Fruit fly (Drosophila melanogaster): ENCODE results near the gene CG43373.

The CG43373 gene

DNA sequence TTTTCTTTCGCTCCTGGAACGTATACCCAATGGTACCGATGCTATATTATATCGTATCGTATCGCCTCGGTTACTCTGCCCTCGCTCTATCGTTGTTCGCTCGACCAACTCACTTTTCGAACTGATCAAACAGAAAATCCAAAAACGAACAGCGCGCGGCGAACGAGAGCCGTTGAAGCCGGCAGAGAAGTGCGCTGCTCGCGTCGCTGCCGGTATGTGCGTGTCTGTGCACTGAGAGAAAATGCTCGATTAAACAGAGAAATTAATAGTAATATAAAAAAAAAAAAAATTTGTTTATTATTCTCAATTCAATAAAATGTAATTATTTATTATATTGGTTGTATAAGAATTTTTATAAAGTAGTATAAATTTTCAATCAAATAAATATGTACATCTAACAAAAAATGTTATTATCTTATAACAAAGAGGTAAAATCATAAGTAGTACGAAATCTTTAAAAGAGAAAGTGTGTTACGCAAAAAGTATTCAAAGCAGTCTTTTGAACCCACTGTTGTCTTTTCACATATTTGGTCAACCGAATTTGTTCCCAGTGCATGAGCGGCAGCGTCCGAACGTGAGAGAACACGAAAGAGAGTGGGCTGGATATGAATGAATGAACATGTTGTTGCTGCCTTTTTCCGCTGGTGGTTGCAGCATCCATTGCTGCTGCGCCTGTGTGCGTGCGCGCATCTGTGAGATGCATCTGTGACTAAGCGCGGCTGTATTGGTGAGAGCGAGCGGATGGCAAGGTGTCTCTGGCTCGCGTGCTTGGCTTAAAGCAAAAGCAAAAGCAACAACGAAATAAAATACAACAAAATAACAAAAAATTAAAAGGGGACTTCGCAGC, 59.4 kb downstream of the CG43373 start, which contains the start of gene aos (continued):
- TF ChIP-seq CG2120 (GFP tag; optimal IDR thresholded peaks at IDR 0.05) (peak; percentile 60), slou (GFP tag; optimal IDR thresholded peaks at IDR 0.05) (peak; percentile 50), Hand (GFP tag; optimal IDR thresholded peaks at IDR 0.05) (peak; percentile 69), toy (GFP tag; IDR thresholded peaks at IDR 0.05) (no peak; the same call in 1 of the 2 replicates), NFAT (GFP tag; IDR thresholded peaks at IDR 0.05) (peak; percentile 46), CG10654 (GFP tag; optimal IDR thresholded peaks at IDR 0.05) (peak; percentile 86), jing (GFP tag; optimal IDR thresholded peaks at IDR 0.05) (peak; percentile 29), CG4854 (GFP tag; optimal IDR thresholded peaks at IDR 0.05) (peak; percentile 19), CG8089 (GFP tag; optimal IDR thresholded peaks at IDR 0.05) (no peak), CG1602 (GFP tag; optimal IDR thresholded peaks at IDR 0.05) (peak; percentile 91), CG15601 (tag; optimal IDR thresholded peaks at IDR 0.05) (peak; percentile 90), crp (GFP tag; optimal IDR thresholded peaks at IDR 0.05) (peak in 1 of 2 experiments; percentile 48), slbo (GFP tag; IDR thresholded peaks at IDR 0.05) (peak; percentile 82), CG6254 (GFP tag; optimal IDR thresholded peaks at IDR 0.05) (peak; percentile 90), ATbp (GFP tag; optimal IDR thresholded peaks at IDR 0.05) (peak; percentile 92), CG6813 (GFP tag; optimal IDR thresholded peaks at IDR 0.05) (peak; percentile 88), Doc2 (GFP tag; IDR thresholded peaks at IDR 0.05) (no peak), unpg (GFP tag; optimal IDR thresholded peaks at IDR 0.05) (peak; percentile 86), wor (GFP tag; IDR thresholded peaks at IDR 0.05) (peak; percentile 73), CG30020 (tag; optimal IDR thresholded peaks at IDR 0.05) (peak; percentile 81), Abd-B (GFP tag; optimal IDR thresholded peaks at IDR 0.05) (peak; percentile 57), ftz-f1 (GFP tag; optimal IDR thresholded peaks at IDR 0.05) (no peak), emc (GFP tag; optimal IDR thresholded peaks at IDR 0.05) (peak; percentile 5), seq (GFP tag; IDR thresholded peaks at IDR 0.05) (peak; percentile 76), sima (GFP tag; optimal IDR thresholded peaks at IDR 0.05) (no peak), Hr78 (GFP tag; optimal IDR thresholded peaks at IDR 0.05) (peak in 1 of 2 experiments; percentile 86), CG6272 (GFP tag; IDR thresholded peaks at IDR 0.05) (peak; percentile 74), Neu2 (GFP tag; optimal IDR thresholded peaks at IDR 0.05; ENCODE audit: borderline replicate concordance) (no peak), Dfd (GFP tag; optimal IDR thresholded peaks at IDR 0.05) (no peak), Sin3A (optimal IDR thresholded peaks at IDR 0.05) (no peak), Fer2 (tag; optimal IDR thresholded peaks at IDR 0.05) (peak; percentile 56), kay (GFP tag; optimal IDR thresholded peaks at IDR 0.05) (peak; percentile 55), CG30403 (GFP tag; optimal IDR thresholded peaks at IDR 0.05) (peak; percentile 95), CoRest (tag; optimal IDR thresholded peaks at IDR 0.05) (peak; percentile 97), CG14860 (GFP tag; IDR thresholded peaks at IDR 0.05; ENCODE audit: partially characterized antibody) (no peak), nmo (GFP tag; optimal IDR thresholded peaks at IDR 0.05) (peak; percentile 54), oc (tag; optimal IDR thresholded peaks at IDR 0.05) (peak; percentile 34), CG12744 (GFP tag; optimal IDR thresholded peaks at IDR 0.05) (peak; percentile 10), Opbp (GFP tag; IDR thresholded peaks at IDR 0.05; ENCODE audit: partially characterized antibody) (0 out of 3 replicates have a peak, but pooled peaks have one; percentile 50), Meics (GFP tag; optimal IDR thresholded peaks at IDR 0.05) (peak; percentile 91), yki (optimal IDR thresholded peaks at IDR 0.05) (peak; percentile 58), CG3281 (GFP tag; optimal IDR thresholded peaks at IDR 0.05) (peak; percentile 90), B-H1 (GFP tag; IDR thresholded peaks at IDR 0.05) (0 out of 3 replicates have a peak, but pooled peaks have one; percentile 27), CG32532 (GFP tag; IDR thresholded peaks at IDR 0.05) (peak; percentile 74), CG5953 (GFP tag; IDR thresholded peaks at IDR 0.05) (no peak), CG8478 (optimal IDR thresholded peaks at IDR 0.05) (no peak), kah (GFP tag; optimal IDR thresholded peaks at IDR 0.05) (peak; percentile 79), Six4 (GFP tag; optimal IDR thresholded peaks at IDR 0.05) (peak; percentile 96), da (GFP tag; optimal IDR thresholded peaks at IDR 0.05) (no peak)
